Worm (Caenorhabditis elegans) whole organism, late embryonic: ENCODE results near the gene dgn-2.

Source experiments
- elt-2 ChIP-seq: sonication (generic microtip); optimal IDR thresholded peaks from 2 replicates; lab custom pipeline; 2016; ENCODE audit warnings: missing genetic modification reagents, missing genetic modification characterization, missing compliant biosample characterization
- ets-4 ChIP-seq: sonication (generic microtip); optimal IDR thresholded peaks from 2 replicates; lab custom pipeline; 2016; ENCODE audit warnings: missing genetic modification characterization, missing compliant biosample characterization
- gmeb-2 ChIP-seq: sonication (generic microtip); optimal IDR thresholded peaks from 2 replicates; lab custom pipeline; 2016; ENCODE audit warnings: missing genetic modification characterization, inconsistent platforms, missing compliant biosample characterization
- nfya-1 ChIP-seq: sonication (generic microtip); optimal IDR thresholded peaks from 2 replicates; lab custom pipeline; 2017; ENCODE audit warnings: missing genetic modification characterization, mild to moderate bottlenecking, missing compliant biosample characterization, antibody characterized with exemption, moderate library complexity
- nhr-11 ChIP-seq: fragments of 150-350 bp; optimal IDR thresholded peaks from 2 replicates; lab custom pipeline; 2014; ENCODE audit warnings: missing biosample characterization, missing genetic modification characterization
- odd-2 ChIP-seq: sonication (generic microtip); optimal IDR thresholded peaks from 2 replicates; lab custom pipeline; 2017; ENCODE audit warnings: antibody characterized with exemption, mild to moderate bottlenecking, missing genetic modification characterization, missing compliant biosample characterization
- pros-1 ChIP-seq: fragments of 150-350 bp; optimal IDR thresholded peaks from 2 replicates; lab custom pipeline; 2014; ENCODE audit warnings: missing biosample characterization, missing genetic modification reagents, missing genetic modification characterization
- ref-2 ChIP-seq: sonication (generic microtip); optimal IDR thresholded peaks from 2 replicates; lab custom pipeline; 2016; ENCODE audit warnings: missing genetic modification characterization, missing compliant biosample characterization
- sox-4 ChIP-seq: sonication (generic microtip); optimal IDR thresholded peaks from 2 replicates; lab custom pipeline; 2017; ENCODE audit warnings: mild to moderate bottlenecking, missing genetic modification characterization, inconsistent platforms, missing compliant biosample characterization
- tbx-2 ChIP-seq: sonication (generic microtip); optimal IDR thresholded peaks from 2 replicates; lab custom pipeline; 2016; ENCODE audit warnings: missing genetic modification characterization, missing compliant biosample characterization

- TF ChIP-seq odd-2 (tag; lab: Kevin White, UChicago), result no peak
- TF ChIP-seq ets-4 (tag; lab: Kevin White, UChicago), result no peak
- no peak for TF ChIP-seq pros-1 (tag; lab: Kevin White, UChicago)
- TF ChIP-seq elt-2 (tag; lab: Kevin White, UChicago), result no peak
- TF ChIP-seq sox-4 (tag; lab: Kevin White, UChicago), result no peak
- no peak for TF ChIP-seq nfya-1 (tag; lab: Kevin White, UChicago)
- no peak for TF ChIP-seq gmeb-2 (tag; lab: Kevin White, UChicago)
- TF ChIP-seq tbx-2 (tag; lab: Kevin White, UChicago), result no peak
- no peak for TF ChIP-seq nhr-11 (tag; lab: Kevin White, UChicago)
- no peak for TF ChIP-seq ref-2 (tag; lab: Kevin White, UChicago)
Observed at ce11 chrX:1401259-1401658, 33.9 kb upstream of the dgn-2 start, which contains the start of gene ZK402.5.
